Fruit fly (Drosophila melanogaster): Measurements from ENCODE around the gene CG7102.
A peak's percentile ranks its signal among the peaks of the same experiment; 100 is the strongest.

CG7102 gene

dm6 chr2L:7925389-7925788 lies 38.1 kb upstream of the CG7102 start (continued):
- peak; percentile 88 for TF ChIP-seq bcd (GFP tag; optimal IDR thresholded peaks at IDR 0.05)
- TF ChIP-seq CG2199 (GFP tag; IDR thresholded peaks at IDR 0.05) = 0 out of 3 replicates have a peak, but pooled peaks have one; percentile 39
- TF ChIP-seq CHES-1-like (GFP tag; optimal IDR thresholded peaks at IDR 0.05) = peak; percentile 75
- peak; percentile 6 for TF ChIP-seq CG3838 (GFP tag; optimal IDR thresholded peaks at IDR 0.05)
- TF ChIP-seq gro (GFP tag; optimal IDR thresholded peaks at IDR 0.05) = peak; percentile 86
- TF ChIP-seq CG1832 (GFP tag; optimal IDR thresholded peaks at IDR 0.05) = no peak
- peak; percentile 89 for TF ChIP-seq CG8924 (tag; optimal IDR thresholded peaks at IDR 0.05)
- peak; percentile 87 for TF ChIP-seq ATbp (GFP tag; optimal IDR thresholded peaks at IDR 0.05)
- TF ChIP-seq corto (GFP tag; optimal IDR thresholded peaks at IDR 0.05) = peak; percentile 70
- TF ChIP-seq CG34224 (GFP tag; IDR thresholded peaks at IDR 0.05; ENCODE audit: partially characterized antibody) = no peak
- TF ChIP-seq CG9437 (GFP tag; optimal IDR thresholded peaks at IDR 0.05) = peak; percentile 68
- no peak; the same call in 2 of the 3 replicates for TF ChIP-seq Doc3 (GFP tag; IDR thresholded peaks at IDR 0.05; ENCODE audit: partially characterized antibody)
- no peak for TF ChIP-seq CG8478 (optimal IDR thresholded peaks at IDR 0.05)
- TF ChIP-seq fd3F (GFP tag; optimal IDR thresholded peaks at IDR 0.05) = peak; percentile 83
- peak; percentile 78 for TF ChIP-seq Bteb2 (GFP tag; optimal IDR thresholded peaks at IDR 0.05)
- peak; percentile 72 for TF ChIP-seq CG9932 (GFP tag; IDR thresholded peaks at IDR 0.05)
- TF ChIP-seq CG11247 (GFP tag; IDR thresholded peaks at IDR 0.05) = peak; percentile 84
- peak; percentile 79 for TF ChIP-seq CG9609 (GFP tag; optimal IDR thresholded peaks at IDR 0.05)
- peak; percentile 83; the same call in 1 of the 2 replicates for TF ChIP-seq chm (GFP tag; IDR thresholded peaks at IDR 0.05)
- peak; percentile 82 for TF ChIP-seq CG8944 (GFP tag; optimal IDR thresholded peaks at IDR 0.05)
- peak; percentile 89 for TF ChIP-seq Side (GFP tag; optimal IDR thresholded peaks at IDR 0.05)
- peak; percentile 92 for TF ChIP-seq Blimp-1 (GFP tag; optimal IDR thresholded peaks at IDR 0.05)
- TF ChIP-seq bowl (GFP tag; IDR thresholded peaks at IDR 0.05) = peak; percentile 74
- no peak for TF ChIP-seq Opbp (GFP tag; IDR thresholded peaks at IDR 0.05; ENCODE audit: partially characterized antibody)
- peak; percentile 85 for TF ChIP-seq CG4730 (GFP tag; IDR thresholded peaks at IDR 0.05)
- peak; percentile 78 for TF ChIP-seq Hr3 (GFP tag; optimal IDR thresholded peaks at IDR 0.05)
- no peak for TF ChIP-seq bigmax (GFP tag; optimal IDR thresholded peaks at IDR 0.05)
- no peak for TF ChIP-seq CG16779 (GFP tag; IDR thresholded peaks at IDR 0.05)
- peak; percentile 52 for TF ChIP-seq wek (GFP tag; optimal IDR thresholded peaks at IDR 0.05)
- TF ChIP-seq Dip2 (GFP tag; IDR thresholded peaks at IDR 0.05) = peak; percentile 54; the same call in 1 of the 2 replicates
- TF ChIP-seq gt (GFP tag; IDR thresholded peaks at IDR 0.05) = peak; percentile 71; the same call in 1 of the 2 replicates
- TF ChIP-seq CG30431 (GFP tag; optimal IDR thresholded peaks at IDR 0.05) = peak; percentile 62
- TF ChIP-seq grau (tag; optimal IDR thresholded peaks at IDR 0.05) = peak; percentile 88
- no peak for TF ChIP-seq Lpt (GFP tag; optimal IDR thresholded peaks at IDR 0.05)
- TF ChIP-seq CG3726 (GFP tag; IDR thresholded peaks at IDR 0.05) = peak; percentile 83
- peak; percentile 85 for TF ChIP-seq Mrtf (GFP tag; IDR thresholded peaks at IDR 0.05)
- TF ChIP-seq yki (optimal IDR thresholded peaks at IDR 0.05) = no peak
- peak; percentile 92 for TF ChIP-seq CG17328 (GFP tag; IDR thresholded peaks at IDR 0.05)
- TF ChIP-seq Sin3A (optimal IDR thresholded peaks at IDR 0.05) = no peak
- TF ChIP-seq CG11093 (GFP tag; IDR thresholded peaks at IDR 0.05) = peak; percentile 87
- TF ChIP-seq salm (tag; optimal IDR thresholded peaks at IDR 0.05) = peak; percentile 83
- peak; percentile 27; the same call in 1 of the 2 replicates for TF ChIP-seq CG13287 (GFP tag; IDR thresholded peaks at IDR 0.05; ENCODE audit: partially characterized antibody)
- peak; percentile 91 for TF ChIP-seq H15 (GFP tag; IDR thresholded peaks at IDR 0.05)
- TF ChIP-seq tio (GFP tag; optimal IDR thresholded peaks at IDR 0.05) = peak; percentile 72
- TF ChIP-seq CrebB (tag; optimal IDR thresholded peaks at IDR 0.05) = peak; percentile 81
- peak; percentile 80 for TF ChIP-seq rib (GFP tag; IDR thresholded peaks at IDR 0.05)
- peak; percentile 46 for TF ChIP-seq psq (GFP tag; optimal IDR thresholded peaks at IDR 0.05)
- TF ChIP-seq E2f2 (GFP tag; IDR thresholded peaks at IDR 0.05) = peak; percentile 68
- peak; percentile 51 for TF ChIP-seq CG2202 (tag; optimal IDR thresholded peaks at IDR 0.05)
- TF ChIP-seq Doc2 (GFP tag; IDR thresholded peaks at IDR 0.05) = peak; percentile 74
- TF ChIP-seq Spps (tag; optimal IDR thresholded peaks at IDR 0.05) = peak; percentile 77
- TF ChIP-seq Camta (GFP tag; optimal IDR thresholded peaks at IDR 0.05) = peak; percentile 82
- TF ChIP-seq Myb (GFP tag; optimal IDR thresholded peaks at IDR 0.05) = peak; percentile 59
